Fruit fly (Drosophila melanogaster) whole organism, embryonic: ENCODE results near the gene inaF-B.

Experiments used
- Ada2b ChIP-seq: fragments of 200-800 bp; sonication (Bioruptor generic); IDR thresholded peaks from 2 replicates; pipeline ENCODE4 v1.3.6; 2022; ENCODE audit warnings: missing biosample characterization, missing genetic modification characterization
- CG11696 ChIP-seq: fragments of 200-800 bp; sonication (Bioruptor generic); IDR thresholded peaks from 2 replicates; pipeline ENCODE4 v1.3.6; 2022; ENCODE audit warnings: missing biosample characterization, missing genetic modification characterization
- CG12219 ChIP-seq: fragments of 200-800 bp; sonication (Bioruptor generic); optimal IDR thresholded peaks from 3 replicates; lab custom pipeline; 2018; ENCODE audit warnings: missing biosample characterization, mild to moderate bottlenecking, missing genetic modification characterization
- CG13424 ChIP-seq: fragments of 200-800 bp; sonication (Bioruptor generic); optimal IDR thresholded peaks from 2 replicates; lab custom pipeline; 2019; ENCODE audit warnings: missing biosample characterization, mild to moderate bottlenecking, missing genetic modification characterization, moderate library complexity
- CG15011 ChIP-seq: fragments of 200-800 bp; sonication (Bioruptor generic); optimal IDR thresholded peaks from 3 replicates; lab custom pipeline; 2018; ENCODE audit warnings: missing biosample characterization, mild to moderate bottlenecking, missing genetic modification characterization
- CG15514 ChIP-seq: fragments of 200-800 bp; sonication (Bioruptor generic); optimal IDR thresholded peaks from 3 replicates; lab custom pipeline; 2017; ENCODE audit warnings: missing biosample characterization, missing genetic modification characterization, mild to moderate bottlenecking, moderate library complexity, missing genetic modification reagents
- CG1602 ChIP-seq: fragments of 200-800 bp; sonication (Bioruptor generic); optimal IDR thresholded peaks from 3 replicates; lab custom pipeline; 2016; ENCODE audit warnings: missing biosample characterization, missing genetic modification characterization
- CG16779 ChIP-seq: fragments of 200-800 bp; sonication (Bioruptor generic); IDR thresholded peaks from 2 replicates; pipeline ENCODE4 v1.3.6; 2022; ENCODE audit warnings: missing biosample characterization, missing genetic modification characterization
- CG16813 ChIP-seq: fragments of 200-800 bp; sonication (Bioruptor generic); IDR thresholded peaks from 3 replicates; pipeline ENCODE4 v1.3.6; 2022; ENCODE audit warnings: missing biosample characterization, missing genetic modification characterization; ENCODE audit not compliant: partially characterized antibody
- CG17328 ChIP-seq: fragments of 200-800 bp; sonication (Bioruptor generic); IDR thresholded peaks from 2 replicates; pipeline ENCODE4 v1.3.6; 2022; ENCODE audit warnings: missing biosample characterization, missing genetic modification characterization
- CG18262 ChIP-seq: fragments of 200-800 bp; optimal IDR thresholded peaks from 3 replicates; lab custom pipeline; 2019; ENCODE audit warnings: missing biosample characterization, mild to moderate bottlenecking, missing genetic modification characterization, moderate library complexity
- CG2129 ChIP-seq: fragments of 200-800 bp; sonication (Bioruptor generic); IDR thresholded peaks from 2 replicates; pipeline ENCODE4 v1.3.6; 2022; ENCODE audit warnings: missing biosample characterization, missing genetic modification characterization; ENCODE audit not compliant: partially characterized antibody
- CG2712 ChIP-seq: fragments of 200-800 bp; optimal IDR thresholded peaks from 3 replicates; lab custom pipeline; 2019; ENCODE audit warnings: missing biosample characterization, mild to moderate bottlenecking, missing genetic modification characterization, moderate library complexity
- CG2875 ChIP-seq: fragments of 200-800 bp; sonication (Bioruptor generic); optimal IDR thresholded peaks from 2 replicates; lab custom pipeline; 2017; ENCODE audit warnings: missing biosample characterization, mild to moderate bottlenecking, missing genetic modification characterization, missing genetic modification reagents
- CG30403 ChIP-seq: fragments of 200-800 bp; sonication (Bioruptor generic); optimal IDR thresholded peaks from 3 replicates; lab custom pipeline; 2016; ENCODE audit warnings: missing biosample characterization, missing genetic modification characterization
- CG34224 ChIP-seq: fragments of 200-800 bp; sonication (Bioruptor generic); IDR thresholded peaks from 3 replicates; pipeline ENCODE4 v1.3.6; 2022; ENCODE audit warnings: missing biosample characterization, missing genetic modification characterization; ENCODE audit not compliant: partially characterized antibody
- CG7786 ChIP-seq: fragments of 200-800 bp; sonication (Bioruptor generic); optimal IDR thresholded peaks from 2 replicates; lab custom pipeline; 2016; ENCODE audit warnings: missing biosample characterization, missing genetic modification characterization
- CG9437 ChIP-seq: fragments of 200-800 bp; sonication (Bioruptor generic); optimal IDR thresholded peaks from 2 replicates; lab custom pipeline; 2018; ENCODE audit warnings: missing biosample characterization, mild to moderate bottlenecking, missing genetic modification characterization
- CG9797 ChIP-seq: fragments of 200-800 bp; sonication (Bioruptor generic); optimal IDR thresholded peaks from 3 replicates; lab custom pipeline; 2018; ENCODE audit warnings: missing biosample characterization, mild to moderate bottlenecking, missing genetic modification characterization
- CG9932 ChIP-seq: fragments of 200-800 bp; sonication (Bioruptor generic); IDR thresholded peaks from 2 replicates; pipeline ENCODE4 v1.3.6; 2022; ENCODE audit warnings: missing biosample characterization, missing genetic modification characterization
- Deaf1 ChIP-seq: fragments of 200-800 bp; optimal IDR thresholded peaks from 3 replicates; lab custom pipeline; 2019; ENCODE audit warnings: missing biosample characterization, mild to moderate bottlenecking, missing genetic modification characterization, moderate library complexity
- Gsc ChIP-seq: fragments of 200-800 bp; sonication (Bioruptor generic); IDR thresholded peaks from 2 replicates; pipeline ENCODE4 v1.3.6; 2022; ENCODE audit warnings: missing biosample characterization, missing genetic modification characterization
- HLH4C ChIP-seq: fragments of 200-800 bp; sonication (Bioruptor generic); IDR thresholded peaks from 3 replicates; pipeline ENCODE4 v1.3.6; 2022; ENCODE audit warnings: missing biosample characterization, missing genetic modification characterization; ENCODE audit not compliant: partially characterized antibody
- HmgD ChIP-seq: fragments of 200-800 bp; sonication (Bioruptor generic); optimal IDR thresholded peaks from 3 replicates; lab custom pipeline; 2016; ENCODE audit warnings: missing biosample characterization, missing genetic modification characterization
- Hr3 ChIP-seq: fragments of 200-800 bp; sonication (Bioruptor generic); optimal IDR thresholded peaks from 3 replicates; lab custom pipeline; 2016; ENCODE audit warnings: missing biosample characterization, missing genetic modification characterization
- Lpt ChIP-seq: fragments of >200 bp; optimal IDR thresholded peaks from 2 replicates; lab custom pipeline; 2018; ENCODE audit warnings: missing biosample characterization, missing genetic modification characterization
- Mad ChIP-seq: fragments of 200-800 bp; sonication (Bioruptor generic); optimal IDR thresholded peaks from 2 replicates; lab custom pipeline; 2016; ENCODE audit warnings: missing biosample characterization, missing genetic modification characterization
- Mes4 ChIP-seq: fragments of 200-800 bp; sonication (Bioruptor generic); optimal IDR thresholded peaks from 2 replicates; lab custom pipeline; 2016; ENCODE audit warnings: missing biosample characterization, missing genetic modification characterization
- Nf-YC ChIP-seq: fragments of 200-800 bp; optimal IDR thresholded peaks from 3 replicates; lab custom pipeline; 2019; ENCODE audit warnings: missing biosample characterization, mild to moderate bottlenecking, missing genetic modification characterization, moderate library complexity
- Poxn ChIP-seq: fragments of 200-800 bp; sonication (Bioruptor generic); IDR thresholded peaks from 2 replicates; pipeline ENCODE4 v1.3.6; 2022; ENCODE audit warnings: missing biosample characterization, missing genetic modification characterization
- Sox100B ChIP-seq: fragments of 200-800 bp; sonication (Bioruptor generic); optimal IDR thresholded peaks from 3 replicates; lab custom pipeline; 2018; ENCODE audit warnings: missing biosample characterization, mild to moderate bottlenecking, missing genetic modification characterization
- Ssrp ChIP-seq: fragments of 200-800 bp; sonication (Bioruptor generic); optimal IDR thresholded peaks from 2 replicates; lab custom pipeline; 2018; ENCODE audit warnings: missing biosample characterization, mild to moderate bottlenecking, missing genetic modification characterization, moderate library complexity
- bab2 ChIP-seq: fragments of 200-800 bp; sonication (Bioruptor generic); optimal IDR thresholded peaks from 2 replicates; lab custom pipeline; 2016; ENCODE audit warnings: missing biosample characterization, missing genetic modification characterization
- br ChIP-seq: fragments of >200 bp; optimal IDR thresholded peaks from 2 replicates; lab custom pipeline; 2017
- cad ChIP-seq: fragments of >200 bp; optimal IDR thresholded peaks from 2 replicates; lab custom pipeline; 2017; ENCODE audit warnings: missing biosample characterization, missing genetic modification characterization
- dimm ChIP-seq: fragments of 200-800 bp; sonication (Bioruptor generic); IDR thresholded peaks from 2 replicates; pipeline ENCODE4 v1.3.6; 2022; ENCODE audit warnings: missing biosample characterization, missing genetic modification characterization
- dm ChIP-seq: fragments of 200-800 bp; sonication (Bioruptor generic); optimal IDR thresholded peaks from 3 replicates; lab custom pipeline; 2016; ENCODE audit warnings: missing biosample characterization, missing genetic modification characterization
- eyg ChIP-seq: fragments of 200-800 bp; sonication (Bioruptor generic); optimal IDR thresholded peaks from 3 replicates; lab custom pipeline; 2016; ENCODE audit warnings: missing biosample characterization, missing genetic modification characterization
- nau ChIP-seq: fragments of 200-800 bp; sonication (Bioruptor generic); optimal IDR thresholded peaks from 3 replicates; lab custom pipeline; 2017; ENCODE audit warnings: missing biosample characterization, mild to moderate bottlenecking, missing genetic modification characterization, missing genetic modification reagents
- onecut ChIP-seq: fragments of 200-800 bp; sonication (Bioruptor generic); IDR thresholded peaks from 2 replicates; pipeline ENCODE4 v1.3.6; 2022; ENCODE audit warnings: missing biosample characterization, missing genetic modification characterization
- pita ChIP-seq: fragments of 200-800 bp; sonication (Bioruptor generic); optimal IDR thresholded peaks from 2 replicates; lab custom pipeline; 2017; ENCODE audit warnings: missing biosample characterization, mild to moderate bottlenecking, missing genetic modification characterization
- pnt ChIP-seq: fragments of 200-800 bp; sonication (Bioruptor generic); optimal IDR thresholded peaks from 3 replicates; lab custom pipeline; 2016; ENCODE audit warnings: missing biosample characterization, missing genetic modification characterization
- pum ChIP-seq: fragments of 200-800 bp; sonication (Bioruptor generic); optimal IDR thresholded peaks from 2 replicates; lab custom pipeline; 2016; ENCODE audit warnings: missing biosample characterization, missing genetic modification characterization
- sens-2 ChIP-seq: fragments of 200-800 bp; sonication (Bioruptor generic); IDR thresholded peaks from 2 replicates; pipeline ENCODE4 v1.3.6; 2022; ENCODE audit warnings: missing biosample characterization, missing genetic modification characterization
- seq ChIP-seq: fragments of 200-800 bp; sonication (Bioruptor generic); IDR thresholded peaks from 2 replicates; pipeline ENCODE4 v1.3.6; 2022; ENCODE audit warnings: missing biosample characterization, missing genetic modification characterization
- sob ChIP-seq: fragments of 200-800 bp; sonication (Bioruptor generic); IDR thresholded peaks from 2 replicates; pipeline ENCODE4 v1.3.6; 2022; ENCODE audit warnings: missing biosample characterization, missing genetic modification characterization
- vvl ChIP-seq: fragments of 200-800 bp; sonication (Bioruptor generic); IDR thresholded peaks from 2 replicates; pipeline ENCODE4 v1.3.6; 2022; ENCODE audit warnings: missing biosample characterization, missing genetic modification characterization
- zf30C ChIP-seq: fragments of 200-800 bp; sonication (Bioruptor generic); optimal IDR thresholded peaks from 3 replicates; lab custom pipeline; 2018; ENCODE audit warnings: missing biosample characterization, mild to moderate bottlenecking, missing genetic modification characterization

inaF-B gene

DNA sequence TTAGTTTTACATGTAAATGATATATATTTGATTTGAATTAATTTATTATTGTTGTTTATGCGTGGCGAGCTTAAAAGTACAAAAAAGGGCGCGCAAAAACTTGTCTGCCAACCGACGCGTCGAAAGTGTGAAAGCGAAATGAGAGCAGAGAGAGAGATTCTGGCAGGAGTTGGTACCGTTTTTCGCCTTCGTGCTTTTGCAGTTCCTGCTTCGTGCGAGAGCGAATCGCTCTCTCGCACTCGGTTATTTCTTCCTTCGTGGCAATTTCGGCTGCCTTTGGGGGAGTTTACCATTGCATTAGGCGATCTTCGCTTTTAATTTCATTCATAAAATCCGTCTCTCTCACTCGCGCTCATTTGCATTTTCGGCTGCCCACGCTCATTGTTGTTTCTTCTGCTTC lies 3.6 kb downstream of the inaF-B start, which contains the start of gene inaF-D:
TSS of gene inaF-D (minus strand) at position 101 of the 400 bp plus-strand sequence.
- TF ChIP-seq Deaf1 (tag; lab: Kevin White, UChicago), result peak; percentile 77
- TF ChIP-seq vvl (GFP tag; lab: Robert Waterston, UW), result 0 out of 2 replicates have a peak, but pooled peaks have one; percentile 31
- no peak for TF ChIP-seq Lpt (GFP tag; lab: Kevin White, UChicago)
- no peak for TF ChIP-seq nau (GFP tag; lab: Kevin White, UChicago)
- TF ChIP-seq bab2 (GFP tag; lab: Kevin White, UChicago), result no peak
- no peak for TF ChIP-seq onecut (GFP tag; lab: Robert Waterston, UW)
- TF ChIP-seq, all 482 proteins: peak for 2

DNA sequence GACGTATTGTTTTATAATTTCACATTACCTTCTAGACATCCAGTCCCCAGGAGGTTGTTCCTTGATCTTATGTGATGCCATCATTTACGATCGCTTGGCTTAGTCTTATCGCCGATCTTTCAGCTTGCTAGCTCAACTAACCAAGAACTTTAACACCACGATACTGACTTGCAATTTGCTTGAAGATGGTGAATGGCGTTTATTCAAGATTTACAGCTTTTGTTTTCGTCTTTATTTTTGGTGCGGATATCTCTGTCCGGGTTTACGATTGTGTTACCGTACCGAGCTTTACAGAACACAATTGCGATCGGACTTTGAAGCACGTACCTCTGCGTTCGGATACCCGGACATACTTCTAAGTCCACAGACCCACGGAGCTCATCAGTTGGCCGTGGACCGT lies 8.6 kb downstream of the inaF-B start, which contains the start of gene CG15221:
TSS of gene CG15221 (plus strand) at position 301 of the 400 bp plus-strand sequence.
- TF ChIP-seq dimm (GFP tag; lab: Robert Waterston, UW) (no peak), CG1602 (GFP tag; lab: Kevin White, UChicago) (no peak), CG17328 (GFP tag; lab: Robert Waterston, UW) (no peak), Poxn (GFP tag; lab: Robert Waterston, UW) (no peak), zf30C (GFP tag; lab: Kevin White, UChicago) (no peak), Mad (GFP tag; lab: Kevin White, UChicago) (no peak), dm (GFP tag; lab: Kevin White, UChicago) (no peak), CG9437 (GFP tag; lab: Kevin White, UChicago) (no peak), seq (GFP tag; lab: Robert Waterston, UW) (no peak), CG11696 (GFP tag; lab: Robert Waterston, UW) (no peak)
- TF ChIP-seq, all 482 proteins: peak for 0

DNA sequence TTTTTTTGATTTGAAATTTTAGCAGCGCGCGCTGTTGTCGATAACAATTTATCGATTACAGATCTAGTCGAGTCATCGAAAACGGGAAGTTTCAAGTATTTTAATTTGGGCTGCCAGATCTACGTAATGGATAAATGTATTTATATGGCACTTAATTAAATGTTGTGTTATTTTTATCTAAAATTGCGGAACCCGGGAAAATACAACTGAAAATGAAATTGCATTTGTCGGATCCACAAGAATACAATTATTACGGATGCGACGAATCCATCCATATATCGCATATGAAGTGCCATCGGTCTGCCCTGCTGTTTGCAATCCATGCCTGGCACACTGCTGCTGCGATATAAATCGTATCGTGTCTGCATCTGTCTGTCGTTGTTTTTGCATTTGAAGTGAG lies 12.4 kb downstream of the inaF-B start, which contains the start of gene Tango10:
TSS of gene Tango10 (plus strand) at position 108 of the 400 bp plus-strand sequence.
- TF ChIP-seq Gsc (GFP tag; lab: Robert Waterston, UW), result no peak
- no peak for TF ChIP-seq CG16779 (GFP tag; lab: Robert Waterston, UW)
- no peak for TF ChIP-seq pita (GFP tag; lab: Kevin White, UChicago)
- TF ChIP-seq CG2712 (tag; lab: Kevin White, UChicago), result peak; percentile 48
- TF ChIP-seq Hr3, result peak; percentile 42
- TF ChIP-seq CG30403 (GFP tag; lab: Kevin White, UChicago), result peak; percentile 65
- no peak for TF ChIP-seq CG18262 (tag; lab: Kevin White, UChicago)
- no peak for TF ChIP-seq Sox100B
- TF ChIP-seq CG15011 (GFP tag; lab: Kevin White, UChicago), result no peak
- peak; percentile 21 for TF ChIP-seq pnt
- TF ChIP-seq Nf-YC (tag; lab: Kevin White, UChicago), result peak; percentile 27
- peak; percentile 22 for TF ChIP-seq HmgD (GFP tag; lab: Kevin White, UChicago)
- TF ChIP-seq CG15514 (GFP tag; lab: Kevin White, UChicago), result peak; percentile 84
- TF ChIP-seq Ssrp (tag; lab: Kevin White, UChicago), result peak; percentile 48
- 0 out of 2 replicates have a peak, but pooled peaks have one; percentile 24 for TF ChIP-seq Ada2b
- TF ChIP-seq CG7786 (GFP tag; lab: Kevin White, UChicago), result peak; percentile 52
- TF ChIP-seq CG34224 (GFP tag; lab: Robert Waterston, UW), result peak; percentile 79
- TF ChIP-seq CG2875 (GFP tag; lab: Kevin White, UChicago), result no peak
- peak; percentile 9 for TF ChIP-seq Mes4 (GFP tag; lab: Kevin White, UChicago)
- peak; percentile 77 for TF ChIP-seq CG9932
- peak; percentile 5 for TF ChIP-seq eyg (GFP tag; lab: Kevin White, UChicago)
- peak; percentile 83 for TF ChIP-seq HLH4C
- no peak for TF ChIP-seq br (lab: Kevin White, UChicago)
- peak; percentile 81 for TF ChIP-seq CG13424
- no peak for TF ChIP-seq cad (GFP tag; lab: Kevin White, UChicago)
- peak; percentile 55 for TF ChIP-seq pum (GFP tag; lab: Kevin White, UChicago)
- TF ChIP-seq CG16813 (GFP tag; lab: Robert Waterston, UW), result peak; percentile 79
- peak; percentile 38 for TF ChIP-seq CG9797
- TF ChIP-seq CG12219, result peak; percentile 18
- no peak for TF ChIP-seq Lpt (GFP tag; lab: Kevin White, UChicago)
- TF ChIP-seq CG2129, result peak; percentile 59
- no peak for TF ChIP-seq sens-2 (GFP tag; lab: Robert Waterston, UW)
- peak; percentile 61 for TF ChIP-seq sob (GFP tag; lab: Robert Waterston, UW)
